Fruit fly (Drosophila melanogaster): ENCODE measurements around the gene CG7071.

CG7071 gene

dm6 chr3R:22368777-22369214 is 6.4 kb downstream of the CG7071 start (continued):
- TF ChIP-seq Smox (GFP tag; optimal IDR thresholded peaks at IDR 0.05): no peak
- TF ChIP-seq CG8632 (GFP tag; optimal IDR thresholded peaks at IDR 0.05): peak; percentile 52
- TF ChIP-seq CG4318 (GFP tag; optimal IDR thresholded peaks at IDR 0.05): no peak
- TF ChIP-seq Ets96B (tag; optimal IDR thresholded peaks at IDR 0.05): peak; percentile 42
- peak; percentile 39 for TF ChIP-seq CG10669 (GFP tag; optimal IDR thresholded peaks at IDR 0.05)
- TF ChIP-seq Eip78C (GFP tag): peak; percentile 89
- peak; percentile 38 for TF ChIP-seq Sox14 (GFP tag; optimal IDR thresholded peaks at IDR 0.05)
- TF ChIP-seq CG15336 (GFP tag; IDR thresholded peaks at IDR 0.05): peak; percentile 82
- TF ChIP-seq CG7368 (GFP tag; optimal IDR thresholded peaks at IDR 0.05): peak; percentile 23
- TF ChIP-seq acj6 (GFP tag; optimal IDR thresholded peaks at IDR 0.05): peak; percentile 72
- TF ChIP-seq esn (GFP tag; optimal IDR thresholded peaks at IDR 0.05): peak; percentile 75
- TF ChIP-seq Lpt (GFP tag; optimal IDR thresholded peaks at IDR 0.05): peak; percentile 53
- TF ChIP-seq Sox102F (GFP tag; optimal IDR thresholded peaks at IDR 0.05): peak; percentile 74
- peak; percentile 53 for TF ChIP-seq CG34406 (GFP tag; optimal IDR thresholded peaks at IDR 0.05)
- peak; percentile 54 for TF ChIP-seq fkh (GFP tag; optimal IDR thresholded peaks at IDR 0.05)
- no peak for TF ChIP-seq fd85E (GFP tag; optimal IDR thresholded peaks at IDR 0.05)
- TF ChIP-seq CG6276 (GFP tag; optimal IDR thresholded peaks at IDR 0.05): no peak
- TF ChIP-seq topi (GFP tag; optimal IDR thresholded peaks at IDR 0.05): peak; percentile 43
- TF ChIP-seq lz (GFP tag; optimal IDR thresholded peaks at IDR 0.05): peak; percentile 51
- TF ChIP-seq spab (GFP tag; optimal IDR thresholded peaks at IDR 0.05): peak; percentile 43
- peak; percentile 54 for TF ChIP-seq Hr4 (GFP tag; optimal IDR thresholded peaks at IDR 0.05)
- no peak for TF ChIP-seq CG16779 (tag; optimal IDR thresholded peaks at IDR 0.05)
- TF ChIP-seq fd59A (GFP tag; optimal IDR thresholded peaks at IDR 0.05): peak; percentile 44
- TF ChIP-seq CG1621 (tag; optimal IDR thresholded peaks at IDR 0.05): no peak
- TF ChIP-seq ss (GFP tag; optimal IDR thresholded peaks at IDR 0.05): no peak
- TF ChIP-seq CG3919 (GFP tag; optimal IDR thresholded peaks at IDR 0.05): peak; percentile 60
- TF ChIP-seq Hr39 (GFP tag; optimal IDR thresholded peaks at IDR 0.05): peak; percentile 37
- TF ChIP-seq Gug (GFP tag; IDR thresholded peaks at IDR 0.05): peak; percentile 61
- TF ChIP-seq CG8119 (GFP tag; IDR thresholded peaks at IDR 0.05): peak; percentile 79
- peak; percentile 2 for TF ChIP-seq CG11902 (GFP tag; optimal IDR thresholded peaks at IDR 0.05)
- TF ChIP-seq CG11762 (GFP tag; optimal IDR thresholded peaks at IDR 0.05; ENCODE audit: insufficient read depth): peak; percentile 13
- peak; percentile 46 for TF ChIP-seq CG31627 (GFP tag; optimal IDR thresholded peaks at IDR 0.05)
- peak; percentile 79 for TF ChIP-seq CG11294 (GFP tag; IDR thresholded peaks at IDR 0.05)

- no peak for TF ChIP-seq CG3919 (GFP tag; optimal IDR thresholded peaks at IDR 0.05)
- TF ChIP-seq Blimp-1 (GFP tag; optimal IDR thresholded peaks at IDR 0.05): no peak
- no peak for TF ChIP-seq Lpt (GFP tag; optimal IDR thresholded peaks at IDR 0.05)
- no peak for TF ChIP-seq CG10669 (GFP tag; optimal IDR thresholded peaks at IDR 0.05)
Measured at dm6 chr3R:22372535-22372934, 10.1 kb downstream of the CG7071 start, which contains the start of gene CG7069. CG7069 (plus strand) TSS chr3R:22372835.

DNA sequence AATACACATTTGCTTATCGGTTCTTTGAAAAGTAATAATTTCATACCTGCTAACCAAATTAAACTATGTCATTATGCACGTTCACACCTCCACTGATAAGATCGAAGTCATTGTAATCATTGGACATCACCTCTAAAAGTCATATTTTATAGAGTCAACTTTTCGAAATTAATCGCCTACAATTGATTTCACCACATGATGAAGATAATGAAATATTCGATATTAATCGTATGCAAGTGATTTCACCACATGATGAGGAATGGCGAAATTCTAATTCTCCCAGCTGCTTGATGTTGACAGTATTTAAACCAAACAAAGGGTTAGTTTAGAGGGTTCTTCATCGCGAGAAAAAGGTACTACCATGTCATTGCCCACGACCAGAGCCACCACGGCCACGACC is 13.3 kb downstream of the CG7071 start, which contains the start of gene CG18596:
Gene CG18596, plus strand, starts transcription at position 250 of the 400 bp plus-strand sequence.
- TF ChIP-seq CG8319 (GFP tag; optimal IDR thresholded peaks at IDR 0.05): no peak
- TF ChIP-seq CG6854 (GFP tag; optimal IDR thresholded peaks at IDR 0.05): no peak
- no peak for TF ChIP-seq CG11294 (GFP tag; IDR thresholded peaks at IDR 0.05)
- TF ChIP-seq cyc (GFP tag; optimal IDR thresholded peaks at IDR 0.05): no peak
- TF ChIP-seq CG11902 (GFP tag; optimal IDR thresholded peaks at IDR 0.05): no peak

DNA sequence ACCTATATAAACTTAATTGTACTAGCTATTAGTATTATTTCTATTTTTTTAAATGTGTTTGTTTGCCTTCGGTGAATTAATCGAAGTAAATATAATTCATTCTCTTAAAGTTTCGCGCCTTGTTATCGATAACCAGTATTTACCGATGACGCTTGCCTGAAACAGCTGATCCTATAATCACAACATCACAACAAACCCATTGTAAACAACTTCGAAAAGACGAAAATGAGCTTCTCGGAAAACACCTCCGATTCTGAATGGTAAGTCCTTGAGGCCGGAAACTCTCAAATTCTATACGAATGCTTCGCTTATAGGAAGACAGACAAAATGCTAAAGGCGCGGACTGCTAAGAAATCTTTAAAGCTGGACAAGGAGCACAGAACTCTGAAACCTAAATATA is 17.5 kb downstream of the CG7071 start, which contains the start of gene CG34149:
Gene CG34149, plus strand, starts transcription at position 187 of the 400 bp plus-strand sequence.
- TF ChIP-seq fkh (GFP tag; optimal IDR thresholded peaks at IDR 0.05): peak; percentile 82
- no peak for TF ChIP-seq CG9139 (GFP tag; optimal IDR thresholded peaks at IDR 0.05)

Measured in whole organism, prepupa.